Worm (Caenorhabditis elegans): ENCODE measurements around the gene R05D3.12.

DNA sequence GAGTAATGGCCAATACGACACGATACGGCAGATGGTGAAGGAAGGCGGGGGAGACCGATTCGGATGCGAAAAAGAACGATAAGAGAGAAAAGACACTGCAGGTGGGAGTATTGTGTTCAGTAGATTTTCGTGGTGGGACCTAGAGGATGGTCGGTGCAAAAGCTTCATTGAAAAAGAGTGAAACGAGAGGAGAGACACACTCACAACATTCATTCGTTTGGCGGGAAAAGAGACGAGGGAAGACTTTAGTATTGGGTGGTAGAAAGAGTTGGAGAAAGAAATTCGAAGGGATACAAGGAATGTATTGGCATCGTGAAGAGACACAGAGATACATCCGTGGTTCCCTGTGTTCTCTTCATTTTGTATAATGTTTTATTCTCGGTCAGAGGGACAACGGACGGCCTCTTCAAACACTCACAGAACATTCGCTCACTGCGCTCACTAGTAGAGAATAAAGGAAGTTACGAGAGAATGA is 24.3 kb upstream of the R05D3.12 start:
- TF ChIP-seq W03F9.2 (tag; optimal IDR thresholded peaks at IDR 0.05) = peak; percentile 46
- no peak for TF ChIP-seq dao-5 (tag; optimal IDR thresholded peaks at IDR 0.05)
- TF ChIP-seq him-1 (tag; optimal IDR thresholded peaks at IDR 0.05) = no peak
